Fruit fly (Drosophila melanogaster) whole organism, embryonic: Measurements from ENCODE around the gene CG13380.

Experiments
- Ada2b ChIP-seq: fragments of 200-800 bp; sonication (Bioruptor generic); IDR thresholded peaks from 2 replicates; pipeline ENCODE4 v1.3.6; 2022; ENCODE audit warnings: missing biosample characterization, missing genetic modification characterization
- CG10366 ChIP-seq: fragments of 200-800 bp; sonication (Bioruptor generic); IDR thresholded peaks from 2 replicates; pipeline ENCODE4 v1.3.6; 2022; ENCODE audit warnings: missing biosample characterization, missing genetic modification characterization
- CG10431 ChIP-seq: fragments of 200-800 bp; sonication (Bioruptor generic); optimal IDR thresholded peaks from 3 replicates; lab custom pipeline; 2018; ENCODE audit warnings: missing biosample characterization, mild to moderate bottlenecking, missing genetic modification characterization
- CG10979 ChIP-seq: fragments of 200-800 bp; sonication (Bioruptor generic); optimal IDR thresholded peaks from 2 replicates; lab custom pipeline; 2018; ENCODE audit warnings: missing biosample characterization, mild to moderate bottlenecking, missing genetic modification characterization, moderate library complexity
- CG11398 ChIP-seq: fragments of 200-800 bp; sonication (Bioruptor generic); optimal IDR thresholded peaks from 2 replicates; lab custom pipeline; 2016; ENCODE audit warnings: missing biosample characterization, missing genetic modification characterization
- CG14667 ChIP-seq: fragments of 200-800 bp; sonication (Bioruptor generic); IDR thresholded peaks from 2 replicates; pipeline ENCODE4 v1.3.6; 2022; ENCODE audit warnings: missing biosample characterization, missing genetic modification characterization
- CG16863 ChIP-seq: fragments of 200-800 bp; sonication (Bioruptor generic); optimal IDR thresholded peaks from 3 replicates; lab custom pipeline; 2016; ENCODE audit warnings: missing biosample characterization, missing genetic modification characterization
- CG17612 ChIP-seq: fragments of 200-800 bp; sonication (Bioruptor generic); IDR thresholded peaks from 2 replicates; pipeline ENCODE4 v1.3.6; 2022; ENCODE audit warnings: missing biosample characterization, missing genetic modification characterization
- CG17829 ChIP-seq: fragments of 200-800 bp; optimal IDR thresholded peaks from 2 replicates; lab custom pipeline; 2019; ENCODE audit warnings: missing biosample characterization, mild to moderate bottlenecking, missing genetic modification characterization, moderate library complexity
- CG1792 ChIP-seq: fragments of 200-800 bp; sonication (Bioruptor generic); optimal IDR thresholded peaks from 2 replicates; lab custom pipeline; 2016; ENCODE audit warnings: missing biosample characterization, missing genetic modification characterization
- CG30020 ChIP-seq: fragments of 200-800 bp; optimal IDR thresholded peaks from 2 replicates; lab custom pipeline; 2019; ENCODE audit warnings: missing biosample characterization, mild to moderate bottlenecking, missing genetic modification characterization, moderate library complexity
- CG33557 ChIP-seq: fragments of 200-800 bp; sonication (Bioruptor generic); optimal IDR thresholded peaks from 2 replicates; lab custom pipeline; 2019; ENCODE audit warnings: missing biosample characterization, mild to moderate bottlenecking, missing genetic modification characterization, moderate library complexity
- CG5180 ChIP-seq: fragments of 200-800 bp; sonication (Bioruptor generic); optimal IDR thresholded peaks from 3 replicates; lab custom pipeline; 2017; ENCODE audit warnings: missing biosample characterization, missing genetic modification characterization, mild to moderate bottlenecking, moderate library complexity, missing genetic modification reagents
- D19A ChIP-seq: fragments of 200-800 bp; optimal IDR thresholded peaks from 3 replicates; lab custom pipeline; 2019; ENCODE audit warnings: missing biosample characterization, mild to moderate bottlenecking, missing genetic modification characterization, moderate library complexity
- Doc2 ChIP-seq: fragments of 200-800 bp; sonication (Bioruptor generic); IDR thresholded peaks from 2 replicates; pipeline ENCODE4 v1.3.6; 2022; ENCODE audit warnings: missing biosample characterization, missing genetic modification characterization
- Eip74EF ChIP-seq, 2 experiments: fragments of 200-800 bp in 1 of 2; fragments of >200 bp in 1 of 2; sonication (Bioruptor generic) in 1 of 2; optimal IDR thresholded peaks; 2 replicates each; lab custom pipeline; 2017 to 2019; ENCODE audit warnings: missing biosample characterization in 2 of 2, missing genetic modification characterization in 2 of 2, mild to moderate bottlenecking in 1 of 2, moderate library complexity in 1 of 2
- Fer1 ChIP-seq: fragments of 200-800 bp; sonication (Bioruptor generic); optimal IDR thresholded peaks from 2 replicates; lab custom pipeline; 2017; ENCODE audit warnings: missing biosample characterization, mild to moderate bottlenecking, missing genetic modification characterization
- Fer2 ChIP-seq: fragments of 200-800 bp; sonication (Bioruptor generic); optimal IDR thresholded peaks from 2 replicates; lab custom pipeline; 2018; ENCODE audit warnings: missing biosample characterization, mild to moderate bottlenecking, missing genetic modification characterization, moderate library complexity
- Hmx ChIP-seq: fragments of 200-800 bp; sonication (Bioruptor generic); optimal IDR thresholded peaks from 2 replicates; lab custom pipeline; 2016; ENCODE audit warnings: missing biosample characterization, missing genetic modification characterization
- Nf-YB ChIP-seq: fragments of 200-800 bp; sonication (Bioruptor generic); optimal IDR thresholded peaks from 3 replicates; lab custom pipeline; 2019; ENCODE audit warnings: missing biosample characterization, mild to moderate bottlenecking, missing genetic modification characterization, moderate library complexity
- Poxn ChIP-seq: fragments of 200-800 bp; sonication (Bioruptor generic); IDR thresholded peaks from 2 replicates; pipeline ENCODE4 v1.3.6; 2022; ENCODE audit warnings: missing biosample characterization, missing genetic modification characterization
- Trl ChIP-seq, 3 experiments: fragments of >200 bp in 2 of 3; fragments of 200-800 bp in 1 of 3; sonication (Bioruptor generic) in 1 of 3; optimal IDR thresholded peaks; 2 replicates in 1 of 3; 3 replicates in 2 of 3; lab custom pipeline; 2016 to 2017; ENCODE audit warnings: missing biosample characterization in 1 of 3, missing genetic modification characterization in 1 of 3
- Xbp1 ChIP-seq: fragments of 200-800 bp; sonication (Bioruptor generic); optimal IDR thresholded peaks from 3 replicates; lab custom pipeline; 2016; ENCODE audit warnings: missing biosample characterization, mild to moderate bottlenecking, missing genetic modification characterization
- al ChIP-seq: fragments of 200-800 bp; sonication (Bioruptor generic); IDR thresholded peaks from 2 replicates; pipeline ENCODE4 v1.3.6; 2022; ENCODE audit warnings: missing biosample characterization, missing genetic modification characterization
- bsh ChIP-seq, 2 experiments: fragments of 200-800 bp; sonication (Bioruptor generic); optimal IDR thresholded peaks; 2 replicates each; lab custom pipeline; 2017 to 2018; ENCODE audit warnings: mild to moderate bottlenecking in 2 of 2, missing biosample characterization in 2 of 2, missing genetic modification characterization in 2 of 2, moderate library complexity in 1 of 2
- cad ChIP-seq: fragments of >200 bp; optimal IDR thresholded peaks from 2 replicates; lab custom pipeline; 2017; ENCODE audit warnings: missing biosample characterization, missing genetic modification characterization
- cas ChIP-seq: fragments of 200-800 bp; sonication (Bioruptor generic); IDR thresholded peaks from 2 replicates; pipeline ENCODE4 v1.3.6; 2022; ENCODE audit warnings: missing biosample characterization, missing genetic modification characterization
- caup ChIP-seq: fragments of 200-800 bp; sonication (Bioruptor generic); optimal IDR thresholded peaks from 3 replicates; lab custom pipeline; 2017; ENCODE audit warnings: missing biosample characterization, mild to moderate bottlenecking, missing genetic modification characterization, moderate library complexity; ENCODE audit not compliant: severe bottlenecking
- crp ChIP-seq, 2 experiments: fragments of 200-800 bp; sonication (Bioruptor generic); optimal IDR thresholded peaks; 2 replicates in 1 of 2; 3 replicates in 1 of 2; lab custom pipeline; 2017; ENCODE audit warnings: missing biosample characterization in 2 of 2, missing genetic modification characterization in 2 of 2, mild to moderate bottlenecking in 1 of 2, moderate library complexity in 1 of 2
- fu2 ChIP-seq: fragments of 200-800 bp; sonication (Bioruptor generic); optimal IDR thresholded peaks from 2 replicates; lab custom pipeline; 2016; ENCODE audit warnings: missing biosample characterization, missing genetic modification characterization
- hth ChIP-seq: fragments of >200 bp; optimal IDR thresholded peaks from 2 replicates; lab custom pipeline; 2017; ENCODE audit warnings: inconsistent platforms
- ken ChIP-seq: fragments of 200-800 bp; sonication (Bioruptor generic); IDR thresholded peaks from 3 replicates; pipeline ENCODE4 v1.3.6; 2022; ENCODE audit warnings: missing biosample characterization, missing genetic modification characterization
- maf-S ChIP-seq: fragments of 200-800 bp; sonication (Bioruptor generic); optimal IDR thresholded peaks from 2 replicates; lab custom pipeline; 2016; ENCODE audit warnings: missing biosample characterization, missing genetic modification characterization
- pita ChIP-seq: fragments of 200-800 bp; sonication (Bioruptor generic); optimal IDR thresholded peaks from 2 replicates; lab custom pipeline; 2017; ENCODE audit warnings: missing biosample characterization, mild to moderate bottlenecking, missing genetic modification characterization
- slp2 ChIP-seq: fragments of 200-800 bp; sonication (Bioruptor generic); optimal IDR thresholded peaks from 2 replicates; lab custom pipeline; 2016; ENCODE audit warnings: missing biosample characterization, missing genetic modification characterization
- twi ChIP-seq: fragments of 200-800 bp; optimal IDR thresholded peaks from 2 replicates; lab custom pipeline; 2019; ENCODE audit warnings: missing biosample characterization, mild to moderate bottlenecking, missing genetic modification characterization, moderate library complexity
- unpg ChIP-seq: fragments of 200-800 bp; sonication (Bioruptor generic); optimal IDR thresholded peaks from 3 replicates; lab custom pipeline; 2018; ENCODE audit warnings: missing biosample characterization, mild to moderate bottlenecking, missing genetic modification characterization, moderate library complexity
- usp ChIP-seq: fragments of >200 bp; optimal IDR thresholded peaks from 2 replicates; lab custom pipeline; 2017; ENCODE audit warnings: missing biosample characterization, missing genetic modification characterization
- zfh1 ChIP-seq: fragments of 200-800 bp; sonication (Bioruptor generic); IDR thresholded peaks from 3 replicates; pipeline ENCODE4 v1.3.6; 2022; ENCODE audit warnings: missing biosample characterization, missing genetic modification characterization

The CG13380 gene

dm6 chr3L:18607162-18607561, 10.6 kb downstream of the CG13380 start, which contains the start of gene CG18231:
TSS of gene CG18231 (plus strand) at chr3L:18607462.
- no peak for TF ChIP-seq CG16863 (GFP tag; lab: Kevin White, UChicago)
- TF ChIP-seq bsh (GFP tag; optimal IDR thresholded peaks at IDR 0.05; lab: Kevin White, UChicago), result no peak
- no peak for TF ChIP-seq CG33557 (GFP tag; lab: Kevin White, UChicago)
- no peak for TF ChIP-seq CG11398 (GFP tag; lab: Kevin White, UChicago)
- TF ChIP-seq CG17829 (tag; lab: Kevin White, UChicago), result no peak
- TF ChIP-seq CG5180 (GFP tag; lab: Kevin White, UChicago), result no peak
- no peak for TF ChIP-seq CG10431 (GFP tag; lab: Kevin White, UChicago)
- no peak for TF ChIP-seq hth (lab: Kevin White, UChicago)
- TF ChIP-seq maf-S (GFP tag; lab: Kevin White, UChicago), result no peak
- TF ChIP-seq unpg, result no peak
- TF ChIP-seq Poxn (GFP tag; lab: Robert Waterston, UW), result no peak
- no peak for TF ChIP-seq CG1792 (GFP tag; lab: Kevin White, UChicago)
- TF ChIP-seq slp2 (GFP tag; lab: Kevin White, UChicago), result no peak

DNA sequence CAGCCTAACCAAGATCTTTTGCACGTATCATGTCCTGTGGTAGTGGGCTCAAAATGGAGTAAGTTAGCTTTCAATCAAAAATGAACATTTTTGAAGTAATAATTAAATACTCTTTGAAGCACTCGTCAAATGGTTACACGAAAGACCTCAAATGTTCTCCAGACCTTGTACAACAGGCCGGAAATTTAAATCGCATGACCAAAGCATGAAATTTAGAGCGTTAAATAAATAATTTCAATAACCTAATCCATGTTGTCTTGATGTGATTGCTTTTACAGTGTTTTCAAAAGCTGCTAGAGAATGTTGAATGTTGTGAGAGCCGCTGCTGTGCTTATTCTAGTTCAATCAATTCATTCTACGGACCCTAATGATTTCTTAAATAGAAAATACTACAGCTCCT, 12.6 kb downstream of the CG13380 start, which contains the start of gene CG18233:
CG18233 (plus strand) TSS at position 301 of the 400 bp plus-strand sequence.
- TF ChIP-seq Hmx, result no peak
- no peak for TF ChIP-seq Doc2 (GFP tag; lab: Robert Waterston, UW)
- no peak for TF ChIP-seq al (GFP tag; lab: Robert Waterston, UW)
- TF ChIP-seq Xbp1, result no peak
- no peak for TF ChIP-seq cas (GFP tag; lab: Robert Waterston, UW)
- TF ChIP-seq Eip74EF (GFP tag; optimal IDR thresholded peaks at IDR 0.05; lab: Kevin White, UChicago), result no peak
- no peak for TF ChIP-seq Fer1 (GFP tag; lab: Kevin White, UChicago)
- no peak for TF ChIP-seq caup (GFP tag; lab: Kevin White, UChicago)
- no peak for TF ChIP-seq CG10366 (GFP tag; lab: Robert Waterston, UW)
- TF ChIP-seq CG10979 (tag; lab: Kevin White, UChicago), result no peak
- no peak for TF ChIP-seq cad (GFP tag; lab: Kevin White, UChicago)
- no peak for TF ChIP-seq pita (GFP tag; lab: Kevin White, UChicago)
- no peak for TF ChIP-seq crp (GFP tag; optimal IDR thresholded peaks at IDR 0.05; lab: Kevin White, UChicago)
- no peak for TF ChIP-seq D19A (tag; lab: Kevin White, UChicago)
- TF ChIP-seq zfh1 (GFP tag; lab: Robert Waterston, UW), result no peak
- TF ChIP-seq CG14667 (GFP tag; lab: Robert Waterston, UW), result no peak
- no peak for TF ChIP-seq fu2

- no peak for TF ChIP-seq Ada2b (GFP tag; lab: Robert Waterston, UW)
- no peak for TF ChIP-seq Fer1 (GFP tag; lab: Kevin White, UChicago)
- no peak for TF ChIP-seq ken (GFP tag; lab: Robert Waterston, UW)
- no peak for TF ChIP-seq Nf-YB
- TF ChIP-seq Fer2 (tag; lab: Kevin White, UChicago), result no peak
- no peak for TF ChIP-seq usp (GFP tag; lab: Kevin White, UChicago)
- TF ChIP-seq twi (tag; lab: Kevin White, UChicago), result no peak
- TF ChIP-seq CG17612, result no peak
- no peak for TF ChIP-seq Trl (optimal IDR thresholded peaks at IDR 0.05; lab: Kevin White, UChicago)
- no peak for TF ChIP-seq Trl (GFP tag; optimal IDR thresholded peaks at IDR 0.05; lab: Kevin White, UChicago)
- TF ChIP-seq CG30020 (tag; lab: Kevin White, UChicago), result no peak
Measured at dm6 chr3L:18603125-18603524, 14.6 kb downstream of the CG13380 start, which contains the start of gene CG18234. TSS of gene CG18234 (plus strand) at chr3L:18603425.
